Worm (Caenorhabditis elegans) whole organism, early embryonic: ENCODE results near the gene D1005.4.
A peak's percentile ranks its signal among the peaks of the same experiment; 100 is the strongest.

Source experiments
- B0310.2 ChIP-seq: sonication (generic microtip); optimal IDR thresholded peaks from 2 replicates; lab custom pipeline; 2016; ENCODE audit warnings: mild to moderate bottlenecking, missing genetic modification characterization, missing compliant biosample characterization
- F13C5.2 ChIP-seq: sonication (generic microtip); optimal IDR thresholded peaks from 2 replicates; lab custom pipeline; 2017; ENCODE audit warnings: mild to moderate bottlenecking, missing genetic modification characterization, inconsistent platforms, missing compliant biosample characterization
- aly-1 ChIP-seq: sonication (generic microtip); optimal IDR thresholded peaks from 2 replicates; lab custom pipeline; 2016; ENCODE audit warnings: missing genetic modification characterization, missing compliant biosample characterization
- ama-1 ChIP-seq: fragments of 150-350 bp; optimal IDR thresholded peaks from 2 replicates; lab custom pipeline; 2014
- ceh-13 ChIP-seq: fragments of 200-800 bp; sonication (Bioruptor generic); optimal IDR thresholded peaks from 2 replicates; lab custom pipeline; 2018; ENCODE audit warnings: mild to moderate bottlenecking, missing genetic modification characterization, missing compliant biosample characterization
- ceh-36 ChIP-seq: sonication (generic microtip); optimal IDR thresholded peaks from 2 replicates; lab custom pipeline; 2016; ENCODE audit warnings: missing genetic modification characterization, inconsistent platforms, missing compliant biosample characterization
- ets-7 ChIP-seq: sonication (generic microtip); optimal IDR thresholded peaks from 2 replicates; lab custom pipeline; 2016; ENCODE audit warnings: missing genotype, missing genetic modification characterization, missing compliant biosample characterization
- flt-1 ChIP-seq: fragments of 200-800 bp; sonication (Bioruptor generic); IDR thresholded peaks from 2 replicates; pipeline ENCODE4 v1.3.6; 2022; ENCODE audit warnings: missing genetic modification characterization, missing compliant biosample characterization
- hmbx-1 ChIP-seq: sonication (generic microtip); optimal IDR thresholded peaks from 2 replicates; lab custom pipeline; 2016; ENCODE audit warnings: mild to moderate bottlenecking, missing genetic modification characterization, missing compliant biosample characterization
- hmg-4 ChIP-seq: fragments of 200-800 bp; sonication (Bioruptor generic); optimal IDR thresholded peaks from 2 replicates; lab custom pipeline; 2018; ENCODE audit warnings: mild to moderate bottlenecking, missing genetic modification characterization, missing compliant biosample characterization
- hnd-1 ChIP-seq: sonication (generic microtip); optimal IDR thresholded peaks from 2 replicates; lab custom pipeline; 2016; ENCODE audit warnings: missing genetic modification characterization, missing compliant biosample characterization
- pes-1 ChIP-seq: fragments of 200-800 bp; sonication (Bioruptor generic); IDR thresholded peaks from 2 replicates; pipeline ENCODE4 v1.3.6; 2022; ENCODE audit warnings: missing genetic modification reagents, missing genetic modification characterization, missing compliant biosample characterization
- scrt-1 ChIP-seq: fragments of 200-800 bp; sonication (Bioruptor generic); IDR thresholded peaks from 2 replicates; pipeline ENCODE4 v1.3.6; 2022; ENCODE audit warnings: missing genetic modification characterization, missing compliant biosample characterization
- sea-1 ChIP-seq: fragments of 200-800 bp; sonication (Bioruptor generic); conservative IDR thresholded peaks from 2 replicates; pipeline ENCODE4 v1.3.6; 2022; ENCODE audit warnings: missing genetic modification characterization, missing compliant biosample characterization
- tbx-11 ChIP-seq: fragments of 200-800 bp; sonication (Bioruptor generic); IDR thresholded peaks from 2 replicates; pipeline ENCODE4 v1.3.6; 2022; ENCODE audit warnings: missing genetic modification characterization, missing compliant biosample characterization
- tbx-37 ChIP-seq: fragments of 200-800 bp; sonication (Bioruptor generic); conservative IDR thresholded peaks from 2 replicates; pipeline ENCODE4 v1.3.6; 2022; ENCODE audit warnings: missing genetic modification reagents, missing genetic modification characterization, missing compliant biosample characterization
- tra-4 ChIP-seq: sonication (generic microtip); optimal IDR thresholded peaks from 2 replicates; lab custom pipeline; 2017; ENCODE audit warnings: missing genetic modification characterization, missing compliant biosample characterization

Gene D1005.4

ce11 chrX:1485718-1486117 is at the start of gene D1005.4:
Gene D1005.4, minus strand, starts transcription at chrX:1485818.
- TF ChIP-seq tbx-11, result no peak
- TF ChIP-seq aly-1, result no peak
- TF ChIP-seq ets-7, result no peak
- TF ChIP-seq ceh-36 (tag; lab: Kevin White, UChicago), result no peak
- no peak for TF ChIP-seq hmg-4 (GFP tag; lab: Kevin White, UChicago)
- TF ChIP-seq ama-1, result no peak
- no peak for TF ChIP-seq sea-1 (GFP tag; lab: Robert Waterston, UW)
- no peak for TF ChIP-seq ceh-13 (GFP tag; lab: Kevin White, UChicago)
- no peak for TF ChIP-seq tbx-37 (GFP tag; lab: Robert Waterston, UW)
- TF ChIP-seq scrt-1, result no peak
- no peak for TF ChIP-seq hmbx-1 (tag; lab: Kevin White, UChicago)
- TF ChIP-seq flt-1 (GFP tag; lab: Robert Waterston, UW), result no peak
- TF ChIP-seq tra-4, result no peak
- no peak for TF ChIP-seq F13C5.2 (tag; lab: Kevin White, UChicago)
- no peak for TF ChIP-seq hnd-1 (tag; lab: Kevin White, UChicago)
- no peak for TF ChIP-seq B0310.2
- no peak for TF ChIP-seq pes-1

- TF ChIP-seq tbx-11 (no peak), ceh-36 (tag; lab: Kevin White, UChicago) (no peak), tbx-37 (GFP tag; lab: Robert Waterston, UW) (no peak), ceh-13 (GFP tag; lab: Kevin White, UChicago) (no peak), scrt-1 (no peak), sea-1 (GFP tag; lab: Robert Waterston, UW) (no peak)
These were observed 49.6 kb upstream of the D1005.4 start, which contains the start of gene K06A9.3 for ce11 chrX:1535261-1535660. Gene K06A9.3, minus strand, starts transcription at chrX:1535361.

ce11 chrX:1529013-1529412 is 43.4 kb upstream of the D1005.4 start:
- TF ChIP-seq ets-7 (no peak), hmg-4 (GFP tag; lab: Kevin White, UChicago) (peak; percentile 47)

- TF ChIP-seq ama-1, result no peak
- no peak for TF ChIP-seq F13C5.2 (tag; lab: Kevin White, UChicago)
- no peak for TF ChIP-seq tbx-37 (GFP tag; lab: Robert Waterston, UW)
- TF ChIP-seq aly-1, result no peak
- TF ChIP-seq pes-1, result no peak
- TF ChIP-seq ceh-13 (GFP tag; lab: Kevin White, UChicago), result no peak
- TF ChIP-seq tbx-11, result no peak
- no peak for TF ChIP-seq hmbx-1 (tag; lab: Kevin White, UChicago)
- no peak for TF ChIP-seq hnd-1 (tag; lab: Kevin White, UChicago)
- TF ChIP-seq B0310.2, result no peak
- no peak for TF ChIP-seq scrt-1
- no peak for TF ChIP-seq ceh-36 (tag; lab: Kevin White, UChicago)
- TF ChIP-seq ets-7, result no peak
- no peak for TF ChIP-seq sea-1 (GFP tag; lab: Robert Waterston, UW)
- TF ChIP-seq hmg-4 (GFP tag; lab: Kevin White, UChicago), result no peak
- TF ChIP-seq flt-1 (GFP tag; lab: Robert Waterston, UW), result no peak
- no peak for TF ChIP-seq tra-4
These were observed 42.5 kb upstream of the D1005.4 start for ce11 chrX:1528107-1528506.

ce11 chrX:1527338-1527737 is 41.7 kb upstream of the D1005.4 start:
- TF ChIP-seq tbx-11 (no peak), aly-1 (no peak), F13C5.2 (tag; lab: Kevin White, UChicago) (no peak), ets-7 (no peak), flt-1 (GFP tag; lab: Robert Waterston, UW) (no peak), hnd-1 (tag; lab: Kevin White, UChicago) (no peak), ceh-36 (tag; lab: Kevin White, UChicago) (no peak), tbx-37 (GFP tag; lab: Robert Waterston, UW) (no peak), ceh-13 (GFP tag; lab: Kevin White, UChicago) (no peak), B0310.2 (no peak), ama-1 (no peak)

- no peak for TF ChIP-seq ceh-13 (GFP tag; lab: Kevin White, UChicago)
- no peak for TF ChIP-seq ceh-36 (tag; lab: Kevin White, UChicago)
- TF ChIP-seq hmg-4 (GFP tag; lab: Kevin White, UChicago), result no peak
- no peak for TF ChIP-seq scrt-1
- TF ChIP-seq F13C5.2 (tag; lab: Kevin White, UChicago), result no peak
- no peak for TF ChIP-seq aly-1
- no peak for TF ChIP-seq hnd-1 (tag; lab: Kevin White, UChicago)
- no peak for TF ChIP-seq tbx-37 (GFP tag; lab: Robert Waterston, UW)
These were observed 40.0 kb upstream of the D1005.4 start for ce11 chrX:1525511-1526172.

- TF ChIP-seq flt-1 (GFP tag; lab: Robert Waterston, UW), result no peak
- TF ChIP-seq tra-4, result no peak
- TF ChIP-seq hmg-4 (GFP tag; lab: Kevin White, UChicago), result peak; percentile 30
- TF ChIP-seq pes-1, result no peak
These were observed 38.9 kb upstream of the D1005.4 start for ce11 chrX:1524559-1524958.

ce11 chrX:1523272-1523671 is 37.7 kb upstream of the D1005.4 start:
- TF ChIP-seq ceh-36 (tag; lab: Kevin White, UChicago) (no peak), tbx-37 (GFP tag; lab: Robert Waterston, UW) (no peak), hnd-1 (tag; lab: Kevin White, UChicago) (no peak), hmbx-1 (tag; lab: Kevin White, UChicago) (no peak), hmg-4 (GFP tag; lab: Kevin White, UChicago) (no peak), scrt-1 (no peak), pes-1 (no peak), aly-1 (no peak), F13C5.2 (tag; lab: Kevin White, UChicago) (no peak)
